Worm (Caenorhabditis elegans): Measurements from ENCODE around the gene tbx-36.

ce11 chrIV:11916907-11917306 is 33.5 kb upstream of the tbx-36 start, which contains the start of gene ZK822.10:
- TF ChIP-seq ZK546.5 (tag; optimal IDR thresholded peaks at IDR 0.05), result no peak
- TF ChIP-seq ama-1 (optimal IDR thresholded peaks at IDR 0.05), result no peak
- TF ChIP-seq F49E8.2 (tag; optimal IDR thresholded peaks at IDR 0.05; ENCODE audit: borderline replicate concordance), result no peak
- peak; percentile 65 for TF ChIP-seq aha-1 (tag)
- TF ChIP-seq mdt-29 (GFP tag; IDR thresholded peaks at IDR 0.05), result peak; percentile 65
- TF ChIP-seq unc-62 (GFP tag; optimal IDR thresholded peaks at IDR 0.05 in 1 of 2), result no peak
- TF ChIP-seq unc-62 (tag; optimal IDR thresholded peaks at IDR 0.05), result no peak
- no peak for TF ChIP-seq T20F7.1 (GFP tag; optimal IDR thresholded peaks at IDR 0.05)
- no peak for TF ChIP-seq tra-1 (GFP tag; IDR thresholded peaks at IDR 0.05)
- no peak for TF ChIP-seq nhr-237 (tag; optimal IDR thresholded peaks at IDR 0.05)
- no peak for TF ChIP-seq daf-12 (tag; optimal IDR thresholded peaks at IDR 0.05)
- TF ChIP-seq Y75B8A.6 (GFP tag; IDR thresholded peaks at IDR 0.05), result no peak
- no peak for TF ChIP-seq nhr-6 (tag; optimal IDR thresholded peaks at IDR 0.05)
- TF ChIP-seq nhr-11 (tag; optimal IDR thresholded peaks at IDR 0.05), result no peak
- no peak for TF ChIP-seq ztf-11 (tag; optimal IDR thresholded peaks at IDR 0.05)

All from whole organism, L4 larva.